Worm (Caenorhabditis elegans): ENCODE data around the gene nhr-67.

nhr-67 gene

ce11 chrIV:11145929-11146339 is 23.6 kb upstream of the nhr-67 start (continued):
- TF ChIP-seq zip-11 (GFP tag; IDR thresholded peaks at IDR 0.05) = no peak
- no peak for TF ChIP-seq hmg-1.1 (GFP tag; IDR thresholded peaks at IDR 0.05)
- no peak for TF ChIP-seq unc-39 (tag; optimal IDR thresholded peaks at IDR 0.05)
- no peak for TF ChIP-seq madf-9 (GFP tag; conservative IDR thresholded peaks at IDR 0.05)
- no peak for TF ChIP-seq nhr-25 (tag; optimal IDR thresholded peaks at IDR 0.05; ENCODE audit: borderline replicate concordance, insufficient read depth)
- peak; percentile 80 for TF ChIP-seq arid-1 (GFP tag; conservative IDR thresholded peaks at IDR 0.05)
- TF ChIP-seq R02D3.7 (tag; optimal IDR thresholded peaks at IDR 0.05) = no peak
- no peak for TF ChIP-seq zip-2 (tag; optimal IDR thresholded peaks at IDR 0.05)
- TF ChIP-seq F49E8.2 (tag; optimal IDR thresholded peaks at IDR 0.05; ENCODE audit: borderline replicate concordance) = peak; percentile 89
- no peak for TF ChIP-seq F37D6.2 (tag; optimal IDR thresholded peaks at IDR 0.05)
- no peak for TF ChIP-seq mep-1 (tag; optimal IDR thresholded peaks at IDR 0.05)
- no peak for TF ChIP-seq lin-13 (GFP tag; optimal IDR thresholded peaks at IDR 0.05)
- TF ChIP-seq ceh-44 (GFP tag; IDR thresholded peaks at IDR 0.05) = no peak

ce11 chrIV:11146492-11146891 is 23.1 kb upstream of the nhr-67 start:
- peak; percentile 98 for TF ChIP-seq aha-1 (tag)
- no peak for TF ChIP-seq ztf-11 (tag; optimal IDR thresholded peaks at IDR 0.05)

- TF ChIP-seq ZK337.2 (GFP tag; IDR thresholded peaks at IDR 0.05) (no peak), madf-5 (GFP tag; IDR thresholded peaks at IDR 0.05) (0 out of 4 replicates have a peak, but pooled peaks of 1 of the 2 experiments have one; percentile 24), mep-1 (tag; optimal IDR thresholded peaks at IDR 0.05) (peak; percentile 63), attf-4 (tag; optimal IDR thresholded peaks at IDR 0.05) (no peak), nhr-77 (tag; optimal IDR thresholded peaks at IDR 0.05) (no peak), nhr-237 (tag; optimal IDR thresholded peaks at IDR 0.05) (peak; percentile 16), sdz-12 (GFP tag; optimal IDR thresholded peaks at IDR 0.05) (no peak), skn-1 (tag; optimal IDR thresholded peaks at IDR 0.05) (no peak), nhr-48 (tag; optimal IDR thresholded peaks at IDR 0.05) (peak; percentile 40), hmg-1.1 (GFP tag; IDR thresholded peaks at IDR 0.05) (no peak), aly-2 (tag; optimal IDR thresholded peaks at IDR 0.05) (no peak), nhr-102 (tag; optimal IDR thresholded peaks at IDR 0.05) (peak; percentile 77), fkh-10 (GFP tag; optimal IDR thresholded peaks at IDR 0.05) (no peak), dpl-1 (GFP tag; optimal IDR thresholded peaks at IDR 0.05) (peak; percentile 21), zfp-3 (GFP tag; conservative IDR thresholded peaks at IDR 0.05) (peak; percentile 61; the same call in 1 of the 2 replicates), fos-1 (tag; optimal IDR thresholded peaks at IDR 0.05) (no peak), spr-3 (GFP tag; optimal IDR thresholded peaks at IDR 0.05) (peak; percentile 49), zag-1 (tag; optimal IDR thresholded peaks at IDR 0.05) (peak; percentile 55), php-3 (GFP tag; IDR thresholded peaks at IDR 0.05) (no peak), pha-4 (GFP tag; IDR thresholded peaks at IDR 0.05) (peak; percentile 59; the same call in 1 of the 2 replicates), pha-4 (tag; optimal IDR thresholded peaks at IDR 0.05) (no peak), snpc-4 (tag; optimal IDR thresholded peaks at IDR 0.05) (no peak), lin-29 (GFP tag; IDR thresholded peaks at IDR 0.05) (no peak), Y48G9A.11 (GFP tag; IDR thresholded peaks at IDR 0.05) (peak; percentile 36; the same call in 1 of the 2 replicates), daf-16 (GFP tag; optimal IDR thresholded peaks at IDR 0.05) (peak in 1 of 2 experiments; percentile 40), daf-16 (tag; optimal IDR thresholded peaks at IDR 0.05) (peak; percentile 49), lin-39 (tag; optimal IDR thresholded peaks at IDR 0.05) (no peak), gei-8 (GFP tag; optimal IDR thresholded peaks at IDR 0.05) (peak; percentile 31), Y105C5A.15 (GFP tag; IDR thresholded peaks at IDR 0.05) (0 out of 2 replicates have a peak, but pooled peaks have one; percentile 54), F26F4.8 (GFP tag; conservative IDR thresholded peaks at IDR 0.05) (0 out of 2 replicates have a peak, but pooled peaks have one; percentile 18), ceh-32 (tag; optimal IDR thresholded peaks at IDR 0.05; ENCODE audit: poor library complexity) (no peak), lin-1 (GFP tag; IDR thresholded peaks at IDR 0.05) (no peak), tra-1 (GFP tag; IDR thresholded peaks at IDR 0.05) (no peak; the same call in 1 of the 2 replicates), ama-1 (optimal IDR thresholded peaks at IDR 0.05) (peak; percentile 89), spr-1 (tag; optimal IDR thresholded peaks at IDR 0.05) (peak; percentile 43), unc-130 (GFP tag; optimal IDR thresholded peaks at IDR 0.05) (no peak)
Measured at ce11 chrIV:11146962-11147470, 22.5 kb upstream of the nhr-67 start, which contains the start of gene pigq-1. Gene pigq-1 (minus strand): TSS chrIV:11147247.
